Worm (Caenorhabditis elegans) whole organism, young adult: Measurements from ENCODE around the gene C42D8.1.
A peak's percentile ranks its signal among the peaks of the same experiment; 100 is the strongest.

Source experiments
- B0035.1 ChIP-seq: sonication (generic microtip); optimal IDR thresholded peaks from 2 replicates; lab custom pipeline; 2016; ENCODE audit warnings: missing genetic modification characterization, mild to moderate bottlenecking, missing compliant biosample characterization, missing genotype, missing genetic modification reagents
- D2030.7 ChIP-seq: fragments of 200-800 bp; sonication (Bioruptor generic); IDR thresholded peaks from 2 replicates; pipeline ENCODE4 v1.3.6; 2022; ENCODE audit warnings: missing genetic modification reagents, missing genetic modification characterization, missing compliant biosample characterization
- F10E7.11 ChIP-seq: sonication (generic microtip); optimal IDR thresholded peaks from 2 replicates; lab custom pipeline; 2017; ENCODE audit warnings: mild to moderate bottlenecking, missing genetic modification characterization, moderate library complexity, missing compliant biosample characterization
- F22D6.2 ChIP-seq: sonication (generic microtip); optimal IDR thresholded peaks from 2 replicates; lab custom pipeline; 2016; ENCODE audit warnings: mild to moderate bottlenecking, missing genetic modification characterization, missing compliant biosample characterization
- F37B4.10 ChIP-seq: fragments of 200-800 bp; sonication (Bioruptor generic); IDR thresholded peaks from 2 replicates; pipeline ENCODE4 v1.3.6; 2022; ENCODE audit warnings: missing genetic modification characterization, missing compliant biosample characterization
- F49E8.2 ChIP-seq: sonication (generic microtip); optimal IDR thresholded peaks from 3 replicates; lab custom pipeline; 2017; ENCODE audit warnings: missing genetic modification characterization, mild to moderate bottlenecking, missing compliant biosample characterization, antibody characterized with exemption, moderate library complexity; ENCODE audit not compliant: insufficient read depth
- F52B5.7 ChIP-seq: sonication (generic microtip); optimal IDR thresholded peaks from 2 replicates; lab custom pipeline; 2016; ENCODE audit warnings: mild to moderate bottlenecking, missing genetic modification characterization, missing compliant biosample characterization
- F57C9.4 ChIP-seq: sonication (generic microtip); optimal IDR thresholded peaks from 2 replicates; lab custom pipeline; 2017; ENCODE audit warnings: mild to moderate bottlenecking, missing genetic modification characterization, missing compliant biosample characterization
- T26A5.8 ChIP-seq: sonication (generic microtip); optimal IDR thresholded peaks from 2 replicates; lab custom pipeline; 2016; ENCODE audit warnings: missing genetic modification characterization, missing compliant biosample characterization
- Y53G8AR.9 ChIP-seq: fragments of 200-800 bp; sonication (Bioruptor generic); conservative IDR thresholded peaks from 2 replicates; pipeline ENCODE4 v1.3.6; 2022; ENCODE audit warnings: missing genetic modification reagents, missing genetic modification characterization, missing compliant biosample characterization
- Y67H2A.10 ChIP-seq: fragments of 200-800 bp; sonication (Bioruptor generic); conservative IDR thresholded peaks from 2 replicates; pipeline ENCODE4 v1.3.6; 2022; ENCODE audit warnings: missing genetic modification reagents, missing genetic modification characterization, missing compliant biosample characterization
- Y79H2A.3 ChIP-seq: fragments of 200-800 bp; sonication (Bioruptor generic); conservative IDR thresholded peaks from 2 replicates; pipeline ENCODE4 v1.3.6; 2022; ENCODE audit warnings: missing genetic modification reagents, missing genetic modification characterization, missing compliant biosample characterization
- akir-1 ChIP-seq: fragments of 200-800 bp; sonication (Bioruptor generic); optimal IDR thresholded peaks from 2 replicates; lab custom pipeline; 2018; ENCODE audit warnings: mild to moderate bottlenecking, missing genetic modification characterization, moderate library complexity, missing compliant biosample characterization
- attf-5 ChIP-seq: fragments of 200-800 bp; sonication (Bioruptor generic); optimal IDR thresholded peaks from 2 replicates; lab custom pipeline; 2018; ENCODE audit warnings: mild to moderate bottlenecking, missing genetic modification characterization, missing compliant biosample characterization
- attf-6 ChIP-seq: fragments of 200-800 bp; sonication (Bioruptor generic); IDR thresholded peaks from 2 replicates; pipeline ENCODE4 v1.3.6; 2022; ENCODE audit warnings: missing genetic modification reagents, missing genetic modification characterization, missing compliant biosample characterization
- cebp-1 ChIP-seq, 2 experiments: fragments of 200-800 bp in 1 of 2; sonication (Bioruptor generic) in 1 of 2; sonication (generic microtip) in 1 of 2; IDR thresholded peaks in 1 of 2; optimal IDR thresholded peaks in 1 of 2; 2 replicates each; pipeline versions ENCODE4 v1.3.6 to Lab custom; 2017 to 2022; ENCODE audit warnings: missing compliant biosample characterization in 2 of 2, missing genetic modification characterization in 2 of 2, mild to moderate bottlenecking in 1 of 2, missing genetic modification reagents in 1 of 2, moderate library complexity in 1 of 2
- cebp-2 ChIP-seq: fragments of 200-800 bp; sonication (Bioruptor generic); IDR thresholded peaks from 2 replicates; pipeline ENCODE4 v1.3.6; 2022; ENCODE audit warnings: missing genetic modification characterization, missing compliant biosample characterization
- ceh-40 ChIP-seq: fragments of 200-800 bp; sonication (Bioruptor generic); IDR thresholded peaks from 2 replicates; pipeline ENCODE4 v1.3.6; 2022; ENCODE audit warnings: missing genetic modification characterization, missing compliant biosample characterization
- dox-1 ChIP-seq: fragments of 200-800 bp; sonication (Bioruptor generic); IDR thresholded peaks from 2 replicates; pipeline ENCODE4 v1.3.6; 2022; ENCODE audit warnings: missing genetic modification reagents, missing genetic modification characterization, missing compliant biosample characterization
- dpl-1 ChIP-seq: fragments of 150-350 bp; optimal IDR thresholded peaks from 2 replicates; lab custom pipeline; 2014; ENCODE audit warnings: missing biosample characterization, missing genetic modification reagents, missing genetic modification characterization
- ekl-4 ChIP-seq: fragments of 200-800 bp; sonication (Bioruptor generic); IDR thresholded peaks from 2 replicates; pipeline ENCODE4 v1.3.6; 2022; ENCODE audit warnings: missing genetic modification reagents, missing genetic modification characterization, missing compliant biosample characterization
- ets-4 ChIP-seq: fragments of 200-800 bp; sonication (Bioruptor generic); optimal IDR thresholded peaks from 2 replicates; lab custom pipeline; 2018; ENCODE audit warnings: mild to moderate bottlenecking, missing genetic modification characterization, missing compliant biosample characterization
- hlh-26 ChIP-seq: fragments of 200-800 bp; sonication (Bioruptor generic); conservative IDR thresholded peaks from 2 replicates; pipeline ENCODE4 v1.3.6; 2022; ENCODE audit warnings: missing genetic modification reagents, missing genetic modification characterization, missing compliant biosample characterization
- hmg-1.2 ChIP-seq: fragments of 200-800 bp; sonication (Bioruptor generic); IDR thresholded peaks from 2 replicates; pipeline ENCODE4 v1.3.6; 2022; ENCODE audit warnings: missing genetic modification reagents, missing genetic modification characterization, missing compliant biosample characterization
- hmg-20 ChIP-seq: fragments of 200-800 bp; sonication (Bioruptor generic); IDR thresholded peaks from 2 replicates; pipeline ENCODE4 v1.3.6; 2022; ENCODE audit warnings: missing genetic modification reagents, missing genetic modification characterization, missing compliant biosample characterization
- lin-35 ChIP-seq, 3 experiments: fragments of 150-350 bp in 2 of 3; sonication (generic microtip) in 1 of 3; optimal IDR thresholded peaks; 2 replicates each; lab custom pipeline; 2014 to 2018; ENCODE audit warnings: missing biosample characterization in 3 of 3, missing genetic modification characterization in 3 of 3, missing genetic modification reagents in 3 of 3
- lsl-1 ChIP-seq: fragments of 200-800 bp; sonication (Bioruptor generic); optimal IDR thresholded peaks from 2 replicates; lab custom pipeline; 2018; ENCODE audit warnings: mild to moderate bottlenecking, missing genetic modification characterization, moderate library complexity, missing compliant biosample characterization
- madf-8 ChIP-seq: fragments of 200-800 bp; sonication (Bioruptor generic); conservative IDR thresholded peaks from 2 replicates; pipeline ENCODE4 v1.3.6; 2022; ENCODE audit warnings: missing genetic modification reagents, missing genetic modification characterization, missing compliant biosample characterization
- mcd-1 ChIP-seq: fragments of 200-800 bp; sonication (Bioruptor generic); IDR thresholded peaks from 2 replicates; pipeline ENCODE4 v1.3.6; 2022; ENCODE audit warnings: missing genetic modification reagents, missing genetic modification characterization, missing compliant biosample characterization
- mel-28 ChIP-seq: sonication (generic microtip); optimal IDR thresholded peaks from 2 replicates; lab custom pipeline; 2016; ENCODE audit warnings: borderline replicate concordance, mild to moderate bottlenecking, missing genetic modification characterization, missing compliant biosample characterization
- nfya-1 ChIP-seq: sonication (generic microtip); optimal IDR thresholded peaks from 2 replicates; lab custom pipeline; 2017; ENCODE audit warnings: antibody characterized with exemption, missing compliant biosample characterization, missing genetic modification characterization, borderline replicate concordance; ENCODE audit not compliant: insufficient read depth
- nfya-2 ChIP-seq: fragments of 200-800 bp; sonication (Bioruptor generic); IDR thresholded peaks from 2 replicates; pipeline ENCODE4 v1.3.6; 2022; ENCODE audit warnings: missing genetic modification reagents, missing genetic modification characterization, missing compliant biosample characterization
- nhr-179 ChIP-seq: sonication (generic microtip); optimal IDR thresholded peaks from 2 replicates; lab custom pipeline; 2016; ENCODE audit warnings: mild to moderate bottlenecking, missing genetic modification characterization, missing compliant biosample characterization
- nhr-27 ChIP-seq: fragments of 200-800 bp; sonication (Bioruptor generic); optimal IDR thresholded peaks from 2 replicates; lab custom pipeline; 2018; ENCODE audit warnings: mild to moderate bottlenecking, missing genetic modification characterization, moderate library complexity, missing compliant biosample characterization
- nhr-80 ChIP-seq: sonication (generic microtip); optimal IDR thresholded peaks from 2 replicates; lab custom pipeline; 2016; ENCODE audit warnings: missing genetic modification characterization, missing compliant biosample characterization
- nhr-90 ChIP-seq: sonication (generic microtip); optimal IDR thresholded peaks from 2 replicates; lab custom pipeline; 2016; ENCODE audit warnings: missing genotype, mild to moderate bottlenecking, missing genetic modification characterization, missing compliant biosample characterization
- rcor-1 ChIP-seq: fragments of 200-800 bp; sonication (Bioruptor generic); IDR thresholded peaks from 2 replicates; pipeline ENCODE4 v1.3.6; 2022; ENCODE audit warnings: missing genetic modification reagents, missing genetic modification characterization, missing compliant biosample characterization
- sdz-38 ChIP-seq: sonication (generic microtip); optimal IDR thresholded peaks from 2 replicates; lab custom pipeline; 2016; ENCODE audit warnings: missing genotype, missing genetic modification characterization, missing compliant biosample characterization
- sea-2 ChIP-seq: fragments of 200-800 bp; sonication (Bioruptor generic); IDR thresholded peaks from 2 replicates; pipeline ENCODE4 v1.3.6; 2022; ENCODE audit warnings: missing genetic modification characterization, missing compliant biosample characterization
- snpc-1.3 ChIP-seq: sonication (generic microtip); optimal IDR thresholded peaks from 2 replicates; lab custom pipeline; 2017; ENCODE audit warnings: missing genetic modification characterization, mild to moderate bottlenecking, missing compliant biosample characterization, antibody characterized with exemption, moderate library complexity, missing genotype, missing genetic modification reagents; ENCODE audit not compliant: insufficient read depth
- snpc-3.4 ChIP-seq: sonication (generic microtip); optimal IDR thresholded peaks from 2 replicates; lab custom pipeline; 2017; ENCODE audit warnings: missing genetic modification characterization, mild to moderate bottlenecking, missing compliant biosample characterization, antibody characterized with exemption, moderate library complexity, missing genotype, missing genetic modification reagents
- somi-1 ChIP-seq: fragments of 200-800 bp; sonication (Bioruptor generic); optimal IDR thresholded peaks from 2 replicates; lab custom pipeline; 2018; ENCODE audit warnings: mild to moderate bottlenecking, missing genetic modification characterization, missing compliant biosample characterization
- tbp1 ChIP-seq: fragments of 200-800 bp; sonication (Bioruptor generic); optimal IDR thresholded peaks from 2 replicates; lab custom pipeline; 2018; ENCODE audit warnings: mild to moderate bottlenecking, missing genetic modification characterization, missing compliant biosample characterization
- tlf-1 ChIP-seq: fragments of 200-800 bp; sonication (Bioruptor generic); optimal IDR thresholded peaks from 2 replicates; lab custom pipeline; 2018; ENCODE audit warnings: mild to moderate bottlenecking, missing genetic modification characterization, missing compliant biosample characterization
- ztf-22 ChIP-seq: fragments of 200-800 bp; sonication (Bioruptor generic); optimal IDR thresholded peaks from 2 replicates; lab custom pipeline; 2018; ENCODE audit warnings: mild to moderate bottlenecking, missing genetic modification characterization, moderate library complexity, missing compliant biosample characterization
- ztf-25 ChIP-seq: fragments of 200-800 bp; sonication (Bioruptor generic); IDR thresholded peaks from 2 replicates; pipeline ENCODE4 v1.3.6; 2022; ENCODE audit warnings: missing genetic modification reagents, missing genetic modification characterization, missing compliant biosample characterization
- ztf-3 ChIP-seq: fragments of 200-800 bp; sonication (Bioruptor generic); optimal IDR thresholded peaks from 2 replicates; lab custom pipeline; 2018; ENCODE audit warnings: mild to moderate bottlenecking, missing genetic modification characterization, missing compliant biosample characterization

C42D8.1 gene

DNA sequence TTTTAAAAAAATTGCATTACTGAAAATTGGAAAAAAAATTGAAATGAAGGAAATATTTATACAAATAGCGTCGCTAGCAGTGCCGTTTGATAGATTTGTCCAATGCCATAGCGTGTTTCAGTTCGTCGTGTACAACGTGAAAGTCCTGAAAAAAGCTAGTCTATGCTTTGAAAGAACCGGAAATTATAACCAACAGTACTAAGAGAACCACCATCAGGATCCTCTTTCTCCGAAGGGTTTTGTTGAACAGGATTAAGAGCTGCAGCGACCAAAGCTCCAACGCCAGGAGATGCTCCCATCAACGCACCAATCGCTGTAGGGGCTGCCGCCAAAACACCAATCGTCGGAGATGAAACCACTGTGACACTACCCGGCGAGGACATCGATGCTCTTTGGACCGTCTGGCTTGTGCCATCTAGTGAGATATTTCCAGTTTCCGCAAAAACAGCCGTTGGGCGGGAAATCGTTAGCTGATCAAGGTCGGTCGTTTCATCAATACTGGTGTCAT, 3.1 kb upstream of the C42D8.1 start:
- TF ChIP-seq dox-1 (peak; percentile 27; the same call in 1 of the 2 replicates), lsl-1 (GFP tag; lab: Kevin White, UChicago) (no peak), sdz-38 (no peak), F37B4.10 (0 out of 2 replicates have a peak, but pooled peaks have one; percentile 73), attf-5 (GFP tag; lab: Kevin White, UChicago) (no peak), cebp-1 (GFP tag; IDR thresholded peaks at IDR 0.05; lab: Robert Waterston, UW) (no peak), cebp-1 (tag; optimal IDR thresholded peaks at IDR 0.05; lab: Kevin White, UChicago) (peak; percentile 72), cebp-2 (GFP tag; lab: Robert Waterston, UW) (peak; percentile 97), F52B5.7 (tag; lab: Kevin White, UChicago) (no peak), lin-35 (GFP tag; optimal IDR thresholded peaks at IDR 0.05; lab: Kevin White, UChicago) (no peak), hmg-20 (no peak; the same call in 1 of the 2 replicates), ekl-4 (peak; percentile 69), ztf-3 (GFP tag; lab: Kevin White, UChicago) (peak; percentile 73), ztf-22 (peak; percentile 54), nfya-1 (tag; lab: Kevin White, UChicago) (no peak), snpc-3.4 (tag; lab: Kevin White, UChicago) (no peak), F57C9.4 (tag; lab: Kevin White, UChicago) (no peak), tlf-1 (GFP tag; lab: Kevin White, UChicago) (no peak), hlh-26 (no peak), B0035.1 (tag; lab: Kevin White, UChicago) (no peak), hmg-1.2 (peak; percentile 40; the same call in 1 of the 2 replicates), Y67H2A.10 (GFP tag; lab: Robert Waterston, UW) (no peak), dpl-1 (GFP tag; lab: Kevin White, UChicago) (no peak), rcor-1 (no peak; the same call in 1 of the 2 replicates), madf-8 (no peak), nhr-179 (tag; lab: Kevin White, UChicago) (no peak), nfya-2 (GFP tag; lab: Robert Waterston, UW) (0 out of 2 replicates have a peak, but pooled peaks have one; percentile 70), ceh-40 (GFP tag; lab: Robert Waterston, UW) (no peak), nhr-27 (no peak), mel-28 (tag; lab: Kevin White, UChicago) (peak; percentile 29), ets-4 (peak; percentile 83), T26A5.8 (no peak), sea-2 (GFP tag; lab: Robert Waterston, UW) (no peak), F10E7.11 (tag; lab: Kevin White, UChicago) (no peak), attf-6 (GFP tag; lab: Robert Waterston, UW) (no peak), tbp1 (no peak), D2030.7 (GFP tag; lab: Robert Waterston, UW) (no peak), akir-1 (no peak), nhr-90 (peak; percentile 31), Y79H2A.3 (GFP tag; lab: Robert Waterston, UW) (no peak; the same call in 1 of the 2 replicates), mcd-1 (GFP tag; lab: Robert Waterston, UW) (peak; percentile 62), ztf-25 (no peak), somi-1 (GFP tag; lab: Kevin White, UChicago) (no peak), F49E8.2 (no peak), F22D6.2 (no peak), Y53G8AR.9 (GFP tag; lab: Robert Waterston, UW) (peak; percentile 95), snpc-1.3 (tag; lab: Kevin White, UChicago) (no peak), nhr-80 (tag; lab: Kevin White, UChicago) (peak; percentile 41)
